Worm (Caenorhabditis elegans): ENCODE measurements around the gene cysl-1.

The cysl-1 gene

DNA sequence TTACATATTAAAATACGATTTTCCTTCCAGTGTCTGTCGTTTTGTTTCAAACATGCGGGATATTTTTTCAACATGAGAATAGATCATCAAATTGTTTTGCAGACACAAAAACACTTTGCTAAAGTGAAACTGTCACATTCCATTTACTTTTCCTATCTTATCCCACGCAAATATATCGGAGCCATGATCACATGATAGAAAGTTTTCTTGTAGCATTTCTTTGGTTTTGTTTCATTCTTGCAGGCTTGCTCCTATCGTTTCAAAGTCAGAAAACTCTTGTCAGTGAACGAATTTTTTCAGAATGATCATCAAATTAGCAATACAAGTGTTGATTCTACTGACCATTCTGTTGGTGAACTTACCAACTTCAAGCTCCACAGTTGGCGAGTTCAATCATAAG is 33.1 kb downstream of the cysl-1 start, which contains the start of gene C17G1.2:
Gene C17G1.2, plus strand, starts transcription at position 301 of the 400 bp plus-strand sequence.
- TF ChIP-seq nhr-48 (tag; optimal IDR thresholded peaks at IDR 0.05) (no peak), sdz-12 (GFP tag; optimal IDR thresholded peaks at IDR 0.05) (no peak), rbr-2 (tag; optimal IDR thresholded peaks at IDR 0.05) (no peak)

DNA sequence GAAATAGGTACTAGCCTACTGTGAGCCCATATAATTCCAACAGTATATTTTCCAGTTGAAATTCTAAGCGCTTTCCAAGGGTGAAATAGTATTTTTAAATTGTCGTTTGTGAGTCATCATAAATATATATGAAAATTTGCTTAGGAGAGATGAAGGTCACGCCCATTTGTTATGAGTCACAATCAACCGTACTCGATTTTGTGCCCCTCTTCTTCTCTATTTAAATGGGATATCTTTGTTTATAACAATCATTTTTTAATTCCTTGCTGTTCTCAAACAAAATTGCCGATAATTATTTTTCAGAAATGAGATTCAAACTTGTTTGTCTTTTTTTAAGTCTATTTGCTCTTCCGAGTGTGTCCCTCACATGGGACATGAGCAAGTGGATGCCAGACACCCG is 35.3 kb downstream of the cysl-1 start, which contains the start of gene folr-1:
Gene folr-1, plus strand, starts transcription at position 301 of the 400 bp plus-strand sequence.
- no peak for TF ChIP-seq hmg-1.1 (GFP tag; IDR thresholded peaks at IDR 0.05)
- TF ChIP-seq aha-1 (tag) = no peak
- TF ChIP-seq nhr-42 (GFP tag; IDR thresholded peaks at IDR 0.05) = no peak
- no peak for TF ChIP-seq unc-130 (GFP tag; optimal IDR thresholded peaks at IDR 0.05)
- no peak for TF ChIP-seq mdt-29 (GFP tag; IDR thresholded peaks at IDR 0.05)
- no peak for TF ChIP-seq lin-1 (GFP tag; IDR thresholded peaks at IDR 0.05)
- TF ChIP-seq lir-3 (tag; optimal IDR thresholded peaks at IDR 0.05) = no peak
- TF ChIP-seq dmd-9 (GFP tag; IDR thresholded peaks at IDR 0.05) = no peak
- no peak for TF ChIP-seq ces-1 (GFP tag; optimal IDR thresholded peaks at IDR 0.05)
- TF ChIP-seq Y5F2A.4 (GFP tag; optimal IDR thresholded peaks at IDR 0.05) = no peak
- TF ChIP-seq hif-1 (tag; optimal IDR thresholded peaks at IDR 0.05) = no peak
- no peak for TF ChIP-seq ama-1 (optimal IDR thresholded peaks at IDR 0.05)
- TF ChIP-seq tag-97 (GFP tag; IDR thresholded peaks at IDR 0.05) = no peak
- TF ChIP-seq tra-1 (GFP tag; IDR thresholded peaks at IDR 0.05) = no peak
- TF ChIP-seq ctbp-1 (GFP tag; IDR thresholded peaks at IDR 0.05) = no peak
- TF ChIP-seq fos-1 (tag; optimal IDR thresholded peaks at IDR 0.05) = no peak
- no peak for TF ChIP-seq nhr-102 (tag; optimal IDR thresholded peaks at IDR 0.05)
- no peak for TF ChIP-seq mxl-3 (GFP tag; optimal IDR thresholded peaks at IDR 0.05)
- TF ChIP-seq lim-7 (GFP tag; IDR thresholded peaks at IDR 0.05) = no peak
- no peak for TF ChIP-seq zfp-3 (GFP tag; conservative IDR thresholded peaks at IDR 0.05)

DNA sequence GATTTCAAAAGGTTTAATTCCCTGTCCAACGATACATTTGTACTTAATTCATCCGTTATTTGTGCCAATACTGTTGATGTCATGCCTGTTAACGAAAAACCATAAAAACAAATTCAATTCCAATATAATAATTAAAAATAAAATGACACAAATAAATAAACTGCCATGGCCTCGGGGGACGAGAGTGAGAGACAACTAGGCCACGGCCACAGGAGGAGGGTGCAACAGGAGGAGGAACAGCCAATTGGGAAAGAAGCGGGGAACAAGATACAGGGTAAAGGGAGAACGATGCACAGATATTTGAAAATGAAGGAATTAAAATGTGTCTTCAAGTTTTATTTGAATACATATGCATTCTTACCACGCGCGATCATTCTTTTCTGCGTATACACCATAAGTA is 37.0 kb downstream of the cysl-1 start, which contains the start of gene F21G4.6:
Gene F21G4.6, minus strand, starts transcription at position 87 of the 400 bp plus-strand sequence.
- TF ChIP-seq lsy-2 (tag; optimal IDR thresholded peaks at IDR 0.05) (no peak), nhr-48 (tag; optimal IDR thresholded peaks at IDR 0.05) (no peak), gei-8 (GFP tag; optimal IDR thresholded peaks at IDR 0.05) (no peak), mxl-2 (GFP tag; conservative IDR thresholded peaks at IDR 0.05) (no peak), F44E2.7 (GFP tag; IDR thresholded peaks at IDR 0.05) (no peak), mxl-3 (GFP tag; optimal IDR thresholded peaks at IDR 0.05) (no peak), nhr-102 (tag; optimal IDR thresholded peaks at IDR 0.05) (no peak), daf-12 (tag; optimal IDR thresholded peaks at IDR 0.05) (no peak), ces-1 (GFP tag; optimal IDR thresholded peaks at IDR 0.05) (no peak), ceh-28 (tag; optimal IDR thresholded peaks at IDR 0.05) (no peak), zfp-2 (tag; optimal IDR thresholded peaks at IDR 0.05) (no peak)

DNA sequence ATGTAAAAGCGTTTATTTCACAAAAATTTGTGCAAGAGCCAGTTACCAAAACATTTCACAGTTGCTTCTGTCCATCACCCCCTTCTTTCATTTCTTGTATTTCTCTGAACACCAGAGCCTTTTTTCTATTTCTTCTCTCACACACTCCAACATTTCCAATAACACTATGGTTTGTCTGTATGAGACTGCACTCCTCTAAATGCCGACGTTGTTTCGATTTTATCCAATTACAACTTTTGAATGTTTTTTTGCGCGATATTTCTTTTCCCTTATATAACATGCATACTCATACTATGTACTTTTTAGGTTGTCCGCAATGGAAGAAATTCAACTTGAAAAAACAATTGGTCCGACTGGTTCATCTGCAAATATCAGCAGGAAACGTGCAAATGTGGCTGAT is 48.5 kb downstream of the cysl-1 start, which contains the start of gene F21G4.5:
Gene F21G4.5, plus strand, starts transcription at position 301 of the 400 bp plus-strand sequence.
- TF ChIP-seq aha-1 (tag) (no peak), Y75B8A.6 (GFP tag; IDR thresholded peaks at IDR 0.05) (no peak), nhr-41 (GFP tag; IDR thresholded peaks at IDR 0.05) (no peak), lin-29 (GFP tag; IDR thresholded peaks at IDR 0.05) (no peak), nhr-237 (tag; optimal IDR thresholded peaks at IDR 0.05) (no peak), nhr-76 (tag; optimal IDR thresholded peaks at IDR 0.05) (no peak), tag-97 (GFP tag; IDR thresholded peaks at IDR 0.05) (no peak), php-3 (GFP tag; IDR thresholded peaks at IDR 0.05) (no peak), Y105C5A.15 (GFP tag; IDR thresholded peaks at IDR 0.05) (no peak), daf-19 (GFP tag; conservative IDR thresholded peaks at IDR 0.05) (no peak), madf-9 (GFP tag; conservative IDR thresholded peaks at IDR 0.05) (no peak), zip-2 (tag; optimal IDR thresholded peaks at IDR 0.05) (no peak)
